Worm (Caenorhabditis elegans) whole organism, L1 larva: Measurements from ENCODE around the gene tni-3.

Experiments
- C04F5.9 ChIP-seq: sonication (generic microtip); optimal IDR thresholded peaks from 2 replicates; lab custom pipeline; 2016; ENCODE audit warnings: missing genetic modification characterization, missing compliant biosample characterization
- ama-1 ChIP-seq: fragments of 150-350 bp; optimal IDR thresholded peaks from 2 replicates; lab custom pipeline; 2014
- elt-3 ChIP-seq, 6 experiments: fragments of 150-350 bp in 1 of 6; sonication (generic microtip); optimal IDR thresholded peaks; 2 replicates each; lab custom pipeline; 2017 to 2018; ENCODE audit warnings: missing biosample characterization in 6 of 6, missing genetic modification characterization in 6 of 6, inconsistent platforms in 1 of 6
- lin-13 ChIP-seq: fragments of 150-350 bp; optimal IDR thresholded peaks from 2 replicates; lab custom pipeline; 2014; ENCODE audit warnings: missing biosample characterization, missing genetic modification reagents, missing genetic modification characterization
- lin-15B ChIP-seq: fragments of 150-350 bp; sonication (generic microtip); optimal IDR thresholded peaks from 3 replicates; lab custom pipeline; 2014; ENCODE audit warnings: missing biosample characterization, missing genetic modification characterization
- mep-1 ChIP-seq: fragments of 150-350 bp; optimal IDR thresholded peaks from 2 replicates; lab custom pipeline; 2014; ENCODE audit warnings: missing biosample characterization, missing genetic modification characterization
- nhr-77 ChIP-seq: fragments of 150-350 bp; optimal IDR thresholded peaks from 2 replicates; lab custom pipeline; 2014; ENCODE audit warnings: missing biosample characterization, missing genetic modification characterization
- pqm-1 ChIP-seq: sonication (generic microtip); optimal IDR thresholded peaks from 3 replicates; lab custom pipeline; 2017; ENCODE audit warnings: missing biosample characterization, missing genetic modification characterization
- snpc-4 ChIP-seq: fragments of 150-350 bp; optimal IDR thresholded peaks from 2 replicates; lab custom pipeline; 2014; ENCODE audit warnings: missing biosample characterization, missing genetic modification characterization
- snu-23 ChIP-seq: sonication (generic microtip); optimal IDR thresholded peaks from 2 replicates; lab custom pipeline; 2016; ENCODE audit warnings: missing genetic modification characterization, missing compliant biosample characterization
- swsn-7 ChIP-seq: sonication (generic microtip); optimal IDR thresholded peaks from 2 replicates; lab custom pipeline; 2016; ENCODE audit warnings: missing genetic modification characterization, missing compliant biosample characterization
- unc-130 ChIP-seq: fragments of 150-350 bp; optimal IDR thresholded peaks from 2 replicates; lab custom pipeline; 2017; ENCODE audit warnings: missing biosample characterization, missing genetic modification characterization, inconsistent platforms
- unc-98 ChIP-seq: fragments of 200-800 bp; sonication (Bioruptor generic); IDR thresholded peaks from 2 replicates; pipeline ENCODE4 v1.3.6; 2022; ENCODE audit warnings: missing genetic modification characterization, missing compliant biosample characterization

DNA sequence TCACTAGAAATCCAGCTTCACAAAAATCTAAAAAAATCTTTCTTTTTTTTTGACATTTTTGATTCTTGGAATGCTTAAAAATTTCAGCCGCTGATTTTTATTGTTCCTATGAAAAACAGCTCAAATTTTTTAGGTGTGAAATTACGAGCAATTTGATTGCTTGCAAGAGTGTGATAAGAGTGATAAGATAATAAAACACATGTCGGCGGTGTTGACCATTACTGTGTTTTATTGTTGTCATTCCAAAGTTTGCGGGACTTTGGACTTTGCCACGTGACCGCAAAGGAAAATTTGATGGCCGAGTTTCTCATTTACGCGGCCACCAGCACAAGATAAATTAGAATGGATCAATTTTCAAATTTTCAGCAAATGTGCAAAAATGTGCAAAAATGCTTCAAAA, 18.2 kb downstream of the tni-3 start:
- no peak for TF ChIP-seq C04F5.9
- no peak for TF ChIP-seq pqm-1
- TF ChIP-seq swsn-7 (tag; lab: Kevin White, UChicago): no peak
- no peak for TF ChIP-seq unc-130 (tag; lab: Kevin White, UChicago)
- TF ChIP-seq elt-3 (tag; optimal IDR thresholded peaks at IDR 0.05; lab: Kevin White, UChicago): peak in 2 of 6 experiments; percentile 40 to 72
- no peak for TF ChIP-seq lin-15B (tag; lab: Kevin White, UChicago)
- TF ChIP-seq snu-23 (GFP tag; lab: Kevin White, UChicago): no peak
- no peak for TF ChIP-seq nhr-77 (tag; lab: Kevin White, UChicago)
- TF ChIP-seq unc-98: no peak
- no peak for TF ChIP-seq lin-13 (GFP tag; lab: Kevin White, UChicago)
- no peak for TF ChIP-seq ama-1 (lab: Kevin White, UChicago)
- no peak for TF ChIP-seq snpc-4 (tag; lab: Kevin White, UChicago)
- no peak for TF ChIP-seq mep-1 (tag; lab: Kevin White, UChicago)
